Fruit fly (Drosophila melanogaster): ENCODE results near the gene CG31869.

The CG31869 gene

dm6 chr2L:10751879-10752620, 48.9 kb downstream of the CG31869 start (continued):
- no peak for TF ChIP-seq CG6272 (GFP tag; IDR thresholded peaks at IDR 0.05)
- TF ChIP-seq cwo (GFP tag; optimal IDR thresholded peaks at IDR 0.05): peak; percentile 39
- peak; percentile 85 for TF ChIP-seq CG17328 (GFP tag; IDR thresholded peaks at IDR 0.05)
- peak; percentile 88 for TF ChIP-seq psq (GFP tag; optimal IDR thresholded peaks at IDR 0.05)
- TF ChIP-seq CG8281 (tag; optimal IDR thresholded peaks at IDR 0.05): peak; percentile 78
- peak; percentile 98 for TF ChIP-seq dmrt11E (tag; optimal IDR thresholded peaks at IDR 0.05)
- TF ChIP-seq Asciz (GFP tag; optimal IDR thresholded peaks at IDR 0.05): peak; percentile 93
- TF ChIP-seq CG9215 (GFP tag; IDR thresholded peaks at IDR 0.05): no peak
- TF ChIP-seq dpn (GFP tag; optimal IDR thresholded peaks at IDR 0.05): peak; percentile 49 to 79
- TF ChIP-seq NfI (GFP tag; optimal IDR thresholded peaks at IDR 0.05): peak; percentile 55
- peak; percentile 95 for TF ChIP-seq NC2β (GFP tag; optimal IDR thresholded peaks at IDR 0.05)
- peak; percentile 77 for TF ChIP-seq CG13296 (GFP tag; optimal IDR thresholded peaks at IDR 0.05)
- peak; percentile 84 for TF ChIP-seq CG31441 (GFP tag; IDR thresholded peaks at IDR 0.05)
- peak; percentile 93 for TF ChIP-seq CG7745 (tag; optimal IDR thresholded peaks at IDR 0.05)
- no peak for TF ChIP-seq CG1832 (GFP tag; optimal IDR thresholded peaks at IDR 0.05)
- TF ChIP-seq Max (GFP tag; optimal IDR thresholded peaks at IDR 0.05): peak; percentile 81
- TF ChIP-seq CG17385 (GFP tag; optimal IDR thresholded peaks at IDR 0.05): peak; percentile 43
- peak; percentile 90 for TF ChIP-seq seq (GFP tag; IDR thresholded peaks at IDR 0.05)
- peak; percentile 92 for TF ChIP-seq CG16863 (GFP tag; optimal IDR thresholded peaks at IDR 0.05)
- TF ChIP-seq CG13424 (tag; optimal IDR thresholded peaks at IDR 0.05): peak; percentile 82
- peak; percentile 67 for TF ChIP-seq gcm2 (GFP tag; optimal IDR thresholded peaks at IDR 0.05)
- TF ChIP-seq Xbp1 (GFP tag; optimal IDR thresholded peaks at IDR 0.05): peak; percentile 32
- TF ChIP-seq emc (GFP tag; optimal IDR thresholded peaks at IDR 0.05): peak; percentile 3
- peak; percentile 94 for TF ChIP-seq da (GFP tag; optimal IDR thresholded peaks at IDR 0.05)
- TF ChIP-seq CG14710 (tag; optimal IDR thresholded peaks at IDR 0.05): peak; percentile 95
- TF ChIP-seq CG6765 (GFP tag; optimal IDR thresholded peaks at IDR 0.05): peak; percentile 56
- no peak for TF ChIP-seq bbx (GFP tag; IDR thresholded peaks at IDR 0.05; ENCODE audit: partially characterized antibody)
- TF ChIP-seq bsh (GFP tag; optimal IDR thresholded peaks at IDR 0.05): peak in 1 of 2 experiments; percentile 95
- peak; percentile 41 for TF ChIP-seq CG7928 (GFP tag; optimal IDR thresholded peaks at IDR 0.05)
- no peak for TF ChIP-seq GATAe (GFP tag; conservative IDR thresholded peaks at IDR 0.05)
- TF ChIP-seq CG9437 (GFP tag; optimal IDR thresholded peaks at IDR 0.05): peak; percentile 19
- peak; percentile 48 for TF ChIP-seq Dek (tag; optimal IDR thresholded peaks at IDR 0.05)
- no peak for TF ChIP-seq hth (optimal IDR thresholded peaks at IDR 0.05)
- TF ChIP-seq CG2712 (tag; optimal IDR thresholded peaks at IDR 0.05): peak; percentile 83
- TF ChIP-seq CG4617 (GFP tag; optimal IDR thresholded peaks at IDR 0.05; ENCODE audit: borderline replicate concordance): peak; percentile 53
- TF ChIP-seq CG16815 (GFP tag; optimal IDR thresholded peaks at IDR 0.05): peak; percentile 74
- peak; percentile 60 for TF ChIP-seq exex (tag; optimal IDR thresholded peaks at IDR 0.05)
- peak; percentile 67 for TF ChIP-seq schlank (tag; optimal IDR thresholded peaks at IDR 0.05)
- TF ChIP-seq NFAT (GFP tag; IDR thresholded peaks at IDR 0.05): no peak
- peak; percentile 87 for TF ChIP-seq en (GFP tag; optimal IDR thresholded peaks at IDR 0.05)
- no peak for TF ChIP-seq pan (optimal IDR thresholded peaks at IDR 0.05)
- TF ChIP-seq pan (GFP tag; optimal IDR thresholded peaks at IDR 0.05 in 1 of 2, IDR thresholded peaks at IDR 0.05 in 1 of 2): peak in 1 of 2 experiments; percentile 85
- 0 out of 2 replicates have a peak, but pooled peaks have one; percentile 32 for TF ChIP-seq bowl (GFP tag; IDR thresholded peaks at IDR 0.05)
- TF ChIP-seq Stat92E (GFP tag; optimal IDR thresholded peaks at IDR 0.05): peak in 1 of 3 experiments; percentile 31
- peak; percentile 84 for TF ChIP-seq unpg (GFP tag; optimal IDR thresholded peaks at IDR 0.05)
- TF ChIP-seq CG14014 (GFP tag; IDR thresholded peaks at IDR 0.05): peak; percentile 78; the same call in 1 of the 2 replicates
- TF ChIP-seq ATbp (GFP tag; optimal IDR thresholded peaks at IDR 0.05): peak; percentile 98
- peak; percentile 94 for TF ChIP-seq org-1 (GFP tag; optimal IDR thresholded peaks at IDR 0.05)
- TF ChIP-seq so (GFP tag; IDR thresholded peaks at IDR 0.05): peak; percentile 88
